Fruit fly (Drosophila melanogaster) Kc167 (cell line): ENCODE data around the gene CG9270.

Source experiments
- Myc ChIP-seq: fragments of >200 bp; optimal IDR thresholded peaks from 2 replicates; lab custom pipeline; 2017; ENCODE audit warnings: missing external identifiers
- Sin3A ChIP-seq: fragments of >200 bp; optimal IDR thresholded peaks from 2 replicates; lab custom pipeline; 2018; ENCODE audit warnings: missing external identifiers
- h ChIP-seq: fragments of >200 bp; optimal IDR thresholded peaks from 3 replicates; lab custom pipeline; 2018; ENCODE audit warnings: missing external identifiers
- insv ChIP-seq: fragments of >200 bp; optimal IDR thresholded peaks from 3 replicates; lab custom pipeline; 2018; ENCODE audit warnings: missing external identifiers
- psq ChIP-seq: fragments of >200 bp; optimal IDR thresholded peaks from 2 replicates; lab custom pipeline; 2017; ENCODE audit warnings: missing external identifiers
- ttk ChIP-seq: sonication (Bioruptor generic); optimal IDR thresholded peaks from 2 replicates; lab custom pipeline; 2017; ENCODE audit warnings: missing external identifiers

Gene CG9270

DNA sequence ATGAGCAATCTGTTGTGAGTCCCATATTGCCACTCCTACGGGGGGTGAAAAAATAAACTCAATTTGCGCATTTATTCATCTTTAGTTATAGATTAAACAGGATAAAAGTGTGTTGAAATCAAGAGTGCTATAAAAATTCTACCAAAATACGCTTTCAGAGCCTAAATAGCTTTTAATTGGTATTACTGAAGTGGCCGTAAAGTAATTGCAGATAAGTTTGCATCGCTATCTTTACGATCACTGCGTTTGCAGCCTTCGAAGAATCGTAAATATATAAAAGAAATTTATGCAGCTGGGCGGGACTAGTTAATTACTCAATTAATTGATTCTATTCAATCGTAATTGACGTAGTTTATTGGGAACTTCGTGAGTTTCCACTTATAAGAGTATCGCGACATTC, 46.6 kb downstream of the CG9270 start:
- TF ChIP-seq ttk (lab: Kevin White, UChicago) (no peak), Myc (no peak), h (lab: Kevin White, UChicago) (no peak), insv (lab: Kevin White, UChicago) (no peak), Sin3A (lab: Kevin White, UChicago) (no peak), psq (no peak)

DNA sequence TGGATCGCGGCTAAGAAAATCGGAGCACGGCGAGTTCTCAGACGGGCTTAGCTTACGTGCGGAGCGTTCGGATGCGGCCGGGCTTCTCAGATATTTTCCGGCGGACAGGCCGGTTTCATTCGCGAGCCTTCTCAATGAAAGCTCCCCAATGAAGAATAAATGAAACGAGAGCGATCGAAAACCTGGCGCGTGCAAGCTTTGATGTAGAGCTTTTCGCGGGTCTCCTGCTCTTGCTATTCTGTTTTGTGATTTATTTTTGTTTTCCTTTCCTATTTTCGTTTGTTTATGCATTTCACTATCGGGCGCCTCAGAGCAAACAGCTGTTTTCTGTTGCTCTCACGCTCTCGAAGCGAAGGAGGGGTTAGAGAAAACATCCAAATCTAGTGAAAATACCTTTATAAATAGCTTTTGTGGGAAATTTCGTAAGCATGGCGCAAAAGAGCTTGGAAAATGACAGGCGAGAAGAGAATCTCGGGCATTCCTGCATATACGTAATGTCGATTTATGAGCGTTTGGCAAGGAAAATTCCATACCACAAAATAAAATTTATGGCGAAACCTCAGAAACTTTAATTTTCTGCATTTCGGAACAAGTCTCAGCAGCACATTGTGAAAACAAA, 47.9 kb downstream of the CG9270 start:
- TF ChIP-seq Myc (no peak), psq (no peak), insv (lab: Kevin White, UChicago) (no peak), Sin3A (lab: Kevin White, UChicago) (no peak), h (lab: Kevin White, UChicago) (no peak), ttk (lab: Kevin White, UChicago) (no peak)

DNA sequence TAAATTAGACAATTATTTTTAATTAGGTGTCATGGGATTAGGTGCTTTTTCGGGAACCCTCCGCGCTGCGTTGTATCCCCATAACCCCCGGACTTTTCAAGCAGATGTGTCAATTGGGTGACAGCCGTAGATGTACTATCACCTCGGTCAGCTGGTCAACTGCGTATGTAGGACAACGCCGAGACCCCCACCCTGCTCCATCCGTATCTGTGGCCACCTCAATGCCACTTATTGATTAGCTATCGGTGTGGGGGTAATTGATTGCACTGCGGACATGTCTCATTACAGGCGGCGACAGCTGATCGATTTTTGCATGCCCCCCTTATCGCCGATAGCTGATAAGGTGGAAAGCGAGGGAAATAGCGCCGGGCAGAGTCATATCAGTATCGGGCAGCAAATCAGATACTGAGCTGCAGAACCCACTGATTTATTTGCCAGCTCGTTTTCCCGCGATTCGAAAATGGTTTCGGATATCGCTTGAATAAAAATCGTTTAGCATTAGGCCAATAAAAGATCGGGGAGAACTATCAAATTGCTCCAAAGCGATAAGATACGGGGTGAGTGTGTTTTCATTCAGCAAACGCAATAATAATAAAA, 50.2 kb downstream of the CG9270 start:
- TF ChIP-seq h (lab: Kevin White, UChicago) = no peak

DNA sequence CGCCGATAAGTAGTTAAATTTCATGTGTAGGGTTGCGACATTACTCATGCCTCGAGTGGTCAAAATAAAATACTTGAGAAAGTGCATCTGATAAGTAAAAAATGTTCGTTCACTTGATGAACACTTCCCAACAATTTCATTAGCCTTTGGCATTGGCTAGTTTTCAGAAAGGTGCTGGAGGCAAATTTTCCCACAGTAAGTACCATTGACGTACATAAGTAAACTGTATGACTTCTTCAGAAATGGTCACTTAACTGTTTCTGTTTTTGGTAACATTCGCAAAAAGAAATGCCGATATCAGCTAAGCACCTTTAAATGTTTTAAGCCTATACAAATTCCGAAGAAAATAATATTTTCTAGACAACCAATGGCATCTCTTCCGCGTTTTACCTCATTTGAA, 50.8 kb downstream of the CG9270 start:
- no peak for TF ChIP-seq insv (lab: Kevin White, UChicago)
- TF ChIP-seq Myc = no peak
- TF ChIP-seq ttk (lab: Kevin White, UChicago) = no peak
- no peak for TF ChIP-seq h (lab: Kevin White, UChicago)
- no peak for TF ChIP-seq psq
- no peak for TF ChIP-seq Sin3A (lab: Kevin White, UChicago)

DNA sequence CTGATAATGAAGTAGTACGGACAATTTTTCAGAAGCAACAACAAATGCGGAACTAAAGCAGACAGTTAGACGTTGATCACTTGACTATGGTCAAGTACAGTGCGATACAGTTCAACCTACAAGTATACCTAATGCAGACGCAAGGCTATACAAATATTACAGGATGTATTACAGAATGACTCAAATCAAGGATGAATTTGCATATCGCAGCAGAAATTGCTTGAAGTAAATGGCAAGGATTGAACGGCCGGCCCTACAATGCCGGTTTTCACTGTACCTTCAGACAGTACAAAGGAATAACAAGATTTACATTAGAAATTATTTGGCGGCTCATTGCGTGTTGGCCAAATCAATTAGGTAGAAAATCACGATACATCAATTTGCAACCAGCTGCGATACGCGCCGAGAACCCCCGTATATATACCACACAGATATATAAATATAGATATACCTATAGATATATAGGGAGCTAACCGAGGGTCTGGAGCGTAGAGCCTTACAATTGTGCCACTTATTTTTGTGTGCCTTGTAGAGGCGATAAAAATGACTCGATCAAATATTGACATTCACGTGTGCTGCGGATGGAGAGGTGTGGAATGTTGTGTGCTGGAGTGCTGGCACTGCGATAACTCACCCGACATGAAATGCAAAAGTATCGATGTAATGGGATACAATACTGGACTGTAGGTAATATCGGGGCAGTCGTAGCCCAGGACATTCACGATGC, 52.4 kb downstream of the CG9270 start:
- TF ChIP-seq h (lab: Kevin White, UChicago) (no peak), Sin3A (lab: Kevin White, UChicago) (no peak), psq (no peak), Myc (no peak), ttk (lab: Kevin White, UChicago) (no peak), insv (lab: Kevin White, UChicago) (no peak)

DNA sequence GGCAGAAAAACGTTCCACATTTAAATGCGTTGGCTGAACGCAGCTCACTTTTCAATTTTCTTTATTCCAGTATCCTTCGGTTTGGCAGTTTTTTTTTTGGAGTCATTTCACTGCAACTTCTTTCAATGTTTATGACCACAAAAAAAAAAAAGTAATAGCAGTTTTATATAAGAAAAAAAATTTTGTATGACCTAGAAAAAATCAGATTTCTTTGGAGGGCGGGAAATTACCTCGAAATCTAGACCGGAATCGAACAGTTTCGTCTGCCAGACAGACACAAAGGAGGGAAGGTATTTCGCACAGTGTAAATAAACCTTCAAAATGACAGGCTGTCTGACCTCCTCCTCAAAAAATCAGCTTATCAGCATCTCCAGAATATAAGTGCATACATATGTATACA, 53.4 kb downstream of the CG9270 start:
- no peak for TF ChIP-seq Sin3A (lab: Kevin White, UChicago)

DNA sequence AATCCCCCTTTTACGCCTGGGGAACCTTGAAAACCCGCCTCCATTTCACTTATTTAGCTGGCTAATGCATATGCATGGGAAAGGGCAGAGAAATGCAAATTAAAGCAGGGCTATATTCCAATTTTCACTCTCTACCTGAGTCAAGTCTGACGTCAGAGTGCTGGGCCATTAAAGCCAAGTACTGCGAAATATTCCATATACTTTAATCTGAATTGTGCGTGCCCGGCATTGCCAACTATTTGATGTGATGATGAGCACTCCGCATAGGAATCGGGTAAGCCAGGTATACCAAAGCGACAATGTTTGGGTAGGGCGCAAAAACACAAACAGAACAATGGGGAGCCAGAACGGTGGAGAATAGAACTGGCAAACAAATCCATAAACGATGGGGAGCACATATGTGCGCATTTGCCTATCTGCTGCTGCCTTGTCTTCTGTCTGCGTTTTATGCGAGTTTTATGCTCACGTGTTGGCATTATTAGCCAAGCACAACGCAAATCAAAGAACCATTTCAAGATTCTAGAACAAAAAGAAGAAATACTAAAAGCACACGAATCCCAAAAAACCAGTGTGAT, 54.3 kb downstream of the CG9270 start:
- TF ChIP-seq ttk (lab: Kevin White, UChicago) = no peak
- TF ChIP-seq h (lab: Kevin White, UChicago) = no peak
- no peak for TF ChIP-seq Myc
- TF ChIP-seq psq = no peak
- TF ChIP-seq Sin3A (lab: Kevin White, UChicago) = no peak
- TF ChIP-seq insv (lab: Kevin White, UChicago) = no peak
